Worm (Caenorhabditis elegans) whole organism, L4 larva: ENCODE data around the gene srw-76.
A peak's percentile ranks its signal among the peaks of the same experiment; 100 is the strongest.
"Not testable (repeated sequence)": the region's sequence is repeated elsewhere in the genome, so short reads cannot be mapped to it uniquely, and the experiment has no call there.

Experiments used
- F26F4.8 ChIP-seq: fragments of 200-800 bp; sonication (Bioruptor generic); conservative IDR thresholded peaks from 2 replicates; pipeline ENCODE4 v1.3.6; 2022; ENCODE audit warnings: missing genetic modification characterization, missing compliant biosample characterization
- F44E2.7 ChIP-seq: fragments of 200-800 bp; sonication (Bioruptor generic); IDR thresholded peaks from 2 replicates; pipeline ENCODE4 v2.1.2; 2022; ENCODE audit warnings: missing genetic modification characterization, missing compliant biosample characterization
- Y48G9A.11 ChIP-seq: fragments of 200-800 bp; sonication (Bioruptor generic); IDR thresholded peaks from 2 replicates; pipeline ENCODE4 v1.3.6; 2022; ENCODE audit warnings: missing genetic modification reagents, missing genetic modification characterization, missing compliant biosample characterization
- Y5F2A.4 ChIP-seq: fragments of 200-800 bp; sonication (Bioruptor generic); optimal IDR thresholded peaks from 2 replicates; lab custom pipeline; 2018; ENCODE audit warnings: mild to moderate bottlenecking, missing genetic modification characterization, missing compliant biosample characterization
- ZK337.2 ChIP-seq: fragments of 200-800 bp; sonication (Bioruptor generic); IDR thresholded peaks from 2 replicates; pipeline ENCODE4 v1.3.6; 2022; ENCODE audit warnings: missing genetic modification reagents, missing genetic modification characterization, missing compliant biosample characterization
- ZK546.5 ChIP-seq, 2 experiments: sonication (generic microtip); optimal IDR thresholded peaks; 2 replicates each; lab custom pipeline; 2017; ENCODE audit warnings: missing biosample characterization in 2 of 2, missing genetic modification characterization in 2 of 2
- arid-1 ChIP-seq: fragments of 200-800 bp; sonication (Bioruptor generic); conservative IDR thresholded peaks from 2 replicates; pipeline ENCODE4 v1.3.6; 2022; ENCODE audit warnings: missing genetic modification reagents, missing genetic modification characterization, missing compliant biosample characterization
- attf-4 ChIP-seq: sonication (generic microtip); optimal IDR thresholded peaks from 3 replicates; lab custom pipeline; 2017; ENCODE audit warnings: missing biosample characterization, missing genetic modification characterization
- ceh-82 ChIP-seq: sonication (generic microtip); optimal IDR thresholded peaks from 2 replicates; lab custom pipeline; 2017; ENCODE audit warnings: missing biosample characterization, missing genetic modification characterization
- ces-1 ChIP-seq: fragments of 150-350 bp; sonication (generic microtip); optimal IDR thresholded peaks from 4 replicates; lab custom pipeline; 2014; ENCODE audit warnings: missing biosample characterization, missing genetic modification reagents, missing genetic modification characterization
- daf-16 ChIP-seq, 3 experiments: sonication (generic microtip); optimal IDR thresholded peaks; 2 replicates each; lab custom pipeline; 2016 to 2017; ENCODE audit warnings: missing genetic modification characterization in 3 of 3, missing genetic modification reagents in 3 of 3, mild to moderate bottlenecking in 2 of 3, missing compliant biosample characterization in 2 of 3, missing biosample characterization in 1 of 3, moderate library complexity in 1 of 3
- dmd-9 ChIP-seq: fragments of 200-800 bp; sonication (Bioruptor generic); IDR thresholded peaks from 2 replicates; pipeline ENCODE4 v1.3.6; 2022; ENCODE audit warnings: missing genetic modification reagents, missing genetic modification characterization, missing compliant biosample characterization
- duxl-1 ChIP-seq: sonication (generic microtip); optimal IDR thresholded peaks from 2 replicates; lab custom pipeline; 2016; ENCODE audit warnings: mild to moderate bottlenecking, missing genetic modification characterization, moderate library complexity, missing compliant biosample characterization; ENCODE audit not compliant: poor library complexity
- dve-1 ChIP-seq: sonication (generic microtip); optimal IDR thresholded peaks from 2 replicates; lab custom pipeline; 2017; ENCODE audit warnings: antibody characterized with exemption, mild to moderate bottlenecking, missing genetic modification characterization, missing compliant biosample characterization; ENCODE audit not compliant: insufficient read depth
- egl-43 ChIP-seq: fragments of 200-800 bp; sonication (Bioruptor generic); IDR thresholded peaks from 2 replicates; pipeline ENCODE4 v1.3.6; 2022; ENCODE audit warnings: missing genetic modification reagents, missing genetic modification characterization, missing compliant biosample characterization
- hif-1 ChIP-seq, 2 experiments: sonication (generic microtip); optimal IDR thresholded peaks; 2 replicates each; lab custom pipeline; 2016 to 2017; ENCODE audit warnings: missing compliant biosample characterization in 2 of 2, missing genetic modification characterization in 2 of 2, missing genetic modification reagents in 2 of 2, missing genotype in 2 of 2, mild to moderate bottlenecking in 1 of 2
- hlh-30 ChIP-seq: sonication (generic microtip); optimal IDR thresholded peaks from 2 replicates; lab custom pipeline; 2017; ENCODE audit warnings: antibody characterized with exemption, mild to moderate bottlenecking, missing genetic modification characterization, missing compliant biosample characterization; ENCODE audit not compliant: insufficient read depth
- lim-7 ChIP-seq: fragments of 200-800 bp; sonication (Bioruptor generic); IDR thresholded peaks from 2 replicates; pipeline ENCODE4 v1.3.6; 2022; ENCODE audit warnings: missing genetic modification characterization, missing compliant biosample characterization
- lin-29 ChIP-seq: fragments of 200-800 bp; sonication (Bioruptor generic); IDR thresholded peaks from 2 replicates; pipeline ENCODE4 v1.3.6; 2022; ENCODE audit warnings: missing genetic modification reagents, missing genetic modification characterization, missing compliant biosample characterization
- lin-38 ChIP-seq: fragments of 200-800 bp; sonication (Bioruptor generic); IDR thresholded peaks from 2 replicates; pipeline ENCODE4 v1.3.6; 2022; ENCODE audit warnings: missing genetic modification reagents, missing genetic modification characterization, missing compliant biosample characterization
- lin-39 ChIP-seq: fragments of 150-350 bp; optimal IDR thresholded peaks from 2 replicates; lab custom pipeline; 2014; ENCODE audit warnings: missing biosample characterization, missing genetic modification reagents, missing genetic modification characterization
- lsy-2 ChIP-seq, 2 experiments: fragments of 150-350 bp in 1 of 2; sonication (generic microtip) in 1 of 2; optimal IDR thresholded peaks; 2 replicates each; lab custom pipeline; 2014 to 2017; ENCODE audit warnings: missing biosample characterization in 2 of 2, missing genetic modification characterization in 2 of 2
- madf-5 ChIP-seq, 2 experiments: fragments of 200-800 bp; sonication (Bioruptor generic); IDR thresholded peaks; 2 replicates each; pipeline ENCODE4 v1.3.6; 2022; ENCODE audit warnings: missing compliant biosample characterization in 2 of 2, missing genetic modification characterization in 2 of 2
- madf-9 ChIP-seq: fragments of 200-800 bp; sonication (Bioruptor generic); conservative IDR thresholded peaks from 2 replicates; pipeline ENCODE4 v1.3.6; 2022; ENCODE audit warnings: missing genetic modification reagents, missing genetic modification characterization, missing compliant biosample characterization
- mdl-1 ChIP-seq, 2 experiments: fragments of 150-350 bp in 1 of 2; sonication (generic microtip) in 1 of 2; optimal IDR thresholded peaks; 2 replicates each; lab custom pipeline; 2014 to 2017; ENCODE audit warnings: missing biosample characterization in 2 of 2, missing genetic modification characterization in 2 of 2
- mdt-29 ChIP-seq: fragments of 200-800 bp; sonication (Bioruptor generic); IDR thresholded peaks from 2 replicates; pipeline ENCODE4 v1.3.6; 2022; ENCODE audit warnings: missing genetic modification reagents, missing genetic modification characterization, missing compliant biosample characterization
- mxl-2 ChIP-seq: fragments of 200-800 bp; sonication (Bioruptor generic); conservative IDR thresholded peaks from 2 replicates; pipeline ENCODE4 v1.3.6; 2022; ENCODE audit warnings: missing genetic modification reagents, missing genetic modification characterization, missing compliant biosample characterization
- nhr-111 ChIP-seq: fragments of 200-800 bp; sonication (Bioruptor generic); optimal IDR thresholded peaks from 2 replicates; lab custom pipeline; 2018; ENCODE audit warnings: mild to moderate bottlenecking, missing genetic modification characterization, missing compliant biosample characterization
- nhr-42 ChIP-seq: fragments of 200-800 bp; sonication (Bioruptor generic); IDR thresholded peaks from 2 replicates; pipeline ENCODE4 v1.3.6; 2022; ENCODE audit warnings: missing genetic modification characterization, missing compliant biosample characterization
- nhr-77 ChIP-seq: fragments of 150-350 bp; optimal IDR thresholded peaks from 2 replicates; lab custom pipeline; 2014; ENCODE audit warnings: missing biosample characterization, missing genetic modification characterization
- pha-4 ChIP-seq, 2 experiments: fragments of 150-350 bp in 1 of 2; fragments of 200-800 bp in 1 of 2; sonication (Bioruptor generic) in 1 of 2; IDR thresholded peaks in 1 of 2; optimal IDR thresholded peaks in 1 of 2; 2 replicates each; pipeline versions ENCODE4 v1.3.6 to Lab custom; 2014 to 2022; ENCODE audit warnings: missing genetic modification characterization in 2 of 2, missing genetic modification reagents in 2 of 2, missing biosample characterization in 1 of 2, missing compliant biosample characterization in 1 of 2
- rbr-2 ChIP-seq: sonication (generic microtip); optimal IDR thresholded peaks from 2 replicates; lab custom pipeline; 2016; ENCODE audit warnings: missing genotype, missing genetic modification characterization, missing compliant biosample characterization
- snpc-1.2 ChIP-seq: fragments of 200-800 bp; sonication (Bioruptor generic); IDR thresholded peaks from 2 replicates; pipeline ENCODE4 v1.3.6; 2022; ENCODE audit warnings: missing genetic modification reagents, missing genetic modification characterization, missing compliant biosample characterization
- zfp-3 ChIP-seq: fragments of 200-800 bp; sonication (Bioruptor generic); conservative IDR thresholded peaks from 2 replicates; pipeline ENCODE4 v1.3.6; 2022; ENCODE audit warnings: missing genetic modification reagents, missing genetic modification characterization, missing compliant biosample characterization

Gene srw-76

ce11 chrV:16666647-16667046 lies 28.5 kb upstream of the srw-76 start, which contains the start of gene F14F8.14 (continued):
- TF ChIP-seq lin-38 (GFP tag; lab: Robert Waterston, UW) (no peak), lin-29 (GFP tag; lab: Robert Waterston, UW) (no peak), attf-4 (tag; lab: Kevin White, UChicago) (no peak)
- TF ChIP-seq, all 104 proteins: peak for 0

ce11 chrV:16660816-16661215 lies 22.7 kb upstream of the srw-76 start, which contains the start of gene Y70C5B.2:
Gene Y70C5B.2 (minus strand): TSS chrV:16660916.
- TF ChIP-seq ZK546.5 (tag; optimal IDR thresholded peaks at IDR 0.05; lab: Kevin White, UChicago); mxl-2; nhr-111 (GFP tag; lab: Kevin White, UChicago): not testable (repeated sequence)
- TF ChIP-seq, all 104 proteins: peak for 0; not testable (repeated sequence) for 104

- not testable (repeated sequence) for TF ChIP-seq dmd-9 (GFP tag; lab: Robert Waterston, UW); lsy-2 (tag; optimal IDR thresholded peaks at IDR 0.05; lab: Kevin White, UChicago); nhr-42
Observed at ce11 chrV:16654242-16654641, 16.1 kb upstream of the srw-76 start, which contains the start of gene W06G6.15. Gene W06G6.15 (plus strand): TSS chrV:16654542.

ce11 chrV:16649200-16649599 lies 11.1 kb upstream of the srw-76 start, which contains the start of gene W06G6.11:
Gene W06G6.11 (minus strand): TSS chrV:16649300.
- TF ChIP-seq Y5F2A.4 (GFP tag; lab: Kevin White, UChicago); mdl-1 (tag; optimal IDR thresholded peaks at IDR 0.05; lab: Kevin White, UChicago); F44E2.7 (GFP tag; lab: Robert Waterston, UW): not testable (repeated sequence)
- TF ChIP-seq, all 104 proteins: peak for 0; not testable (repeated sequence) for 104

- no peak for TF ChIP-seq F26F4.8 (GFP tag; lab: Robert Waterston, UW)
- TF ChIP-seq rbr-2 (tag; lab: Kevin White, UChicago) = no peak
- 0 out of 2 replicates have a peak, but pooled peaks have one; percentile 10 for TF ChIP-seq Y48G9A.11
- TF ChIP-seq nhr-42 = no peak
- TF ChIP-seq dve-1 (tag; lab: Kevin White, UChicago) = peak; percentile 11
- TF ChIP-seq pha-4 (GFP tag; IDR thresholded peaks at IDR 0.05; lab: Robert Waterston, UW) = peak; percentile 46; the same call in 1 of the 2 replicates
- no peak for TF ChIP-seq pha-4 (tag; optimal IDR thresholded peaks at IDR 0.05; lab: Kevin White, UChicago)
- 0 out of 4 replicates have a peak, but pooled peaks have one; percentile 7 to 9 for TF ChIP-seq madf-5 (GFP tag; IDR thresholded peaks at IDR 0.05; lab: Robert Waterston, UW)
- TF ChIP-seq duxl-1 = peak; percentile 40
- TF ChIP-seq hif-1 (tag; optimal IDR thresholded peaks at IDR 0.05; lab: Kevin White, UChicago) = no peak
- peak; percentile 62 for TF ChIP-seq snpc-1.2 (GFP tag; lab: Robert Waterston, UW)
- 0 out of 2 replicates have a peak, but pooled peaks have one; percentile 40 for TF ChIP-seq ZK337.2
- no peak for TF ChIP-seq nhr-77
- TF ChIP-seq lin-38 (GFP tag; lab: Robert Waterston, UW) = peak; percentile 54
- peak in 1 of 2 experiments; percentile 63 for TF ChIP-seq daf-16 (GFP tag; optimal IDR thresholded peaks at IDR 0.05; lab: Kevin White, UChicago)
- peak; percentile 31 for TF ChIP-seq daf-16 (tag; optimal IDR thresholded peaks at IDR 0.05; lab: Kevin White, UChicago)
- TF ChIP-seq arid-1 (GFP tag; lab: Robert Waterston, UW) = peak; percentile 49; the same call in 1 of the 2 replicates
- no peak for TF ChIP-seq zfp-3 (GFP tag; lab: Robert Waterston, UW)
- 0 out of 2 replicates have a peak, but pooled peaks have one; percentile 16 for TF ChIP-seq mdt-29 (GFP tag; lab: Robert Waterston, UW)
- no peak for TF ChIP-seq ces-1 (GFP tag; lab: Kevin White, UChicago)
- peak; percentile 72 for TF ChIP-seq lim-7 (GFP tag; lab: Robert Waterston, UW)
- TF ChIP-seq lin-29 (GFP tag; lab: Robert Waterston, UW) = no peak
- TF ChIP-seq madf-9 = 0 out of 2 replicates have a peak, but pooled peaks have one; percentile 32
- peak; percentile 74 for TF ChIP-seq hlh-30 (tag; lab: Kevin White, UChicago)
- no peak for TF ChIP-seq lin-39 (tag; lab: Kevin White, UChicago)
- TF ChIP-seq ceh-82 = no peak
- TF ChIP-seq egl-43 (GFP tag; lab: Robert Waterston, UW) = 0 out of 2 replicates have a peak, but pooled peaks have one; percentile 23
Observed at ce11 chrV:16648317-16649018, 10.4 kb upstream of the srw-76 start, which contains the start of gene W06G6.20. Gene W06G6.20 (minus strand): TSS chrV:16648367.
